Worm (Caenorhabditis elegans) whole organism, early embryonic: ENCODE data around the gene ins-9.

Source experiments
- aly-1 ChIP-seq: sonication (generic microtip); optimal IDR thresholded peaks from 2 replicates; lab custom pipeline; 2016; ENCODE audit warnings: missing genetic modification characterization, missing compliant biosample characterization
- sea-1 ChIP-seq: fragments of 200-800 bp; sonication (Bioruptor generic); conservative IDR thresholded peaks from 2 replicates; pipeline ENCODE4 v1.3.6; 2022; ENCODE audit warnings: missing genetic modification characterization, missing compliant biosample characterization

ce11 chrX:8890251-8890755, 23.8 kb upstream of the ins-9 start:
- no peak for TF ChIP-seq aly-1 (tag; lab: Kevin White, UChicago)
- TF ChIP-seq sea-1 = no peak
